Worm (Caenorhabditis elegans): ENCODE data around the gene F52H2.1.

The F52H2.1 gene

DNA sequence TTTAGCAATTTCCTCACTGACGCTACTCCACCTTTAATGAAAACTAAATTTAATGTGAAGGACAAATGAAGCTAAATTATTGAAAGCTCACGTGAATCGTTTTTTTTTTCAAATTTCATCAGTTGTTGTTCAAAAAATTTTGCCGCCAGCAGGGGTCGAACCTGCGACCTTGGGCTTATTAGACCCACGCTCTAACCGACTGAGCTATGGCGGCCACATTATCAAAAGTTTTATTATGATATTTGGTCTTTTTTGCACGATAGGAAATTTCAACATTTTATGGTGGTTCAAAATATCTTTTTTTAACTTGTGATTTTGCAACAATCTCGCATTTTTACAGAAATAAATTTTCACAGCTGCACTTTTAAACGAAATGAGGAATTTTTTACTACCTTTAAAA, 46.8 kb upstream of the F52H2.1 start (continued):
- TF ChIP-seq T26A5.8 (tag; optimal IDR thresholded peaks at IDR 0.05), result no peak
- TF ChIP-seq bed-1 (GFP tag; IDR thresholded peaks at IDR 0.05), result no peak
- no peak for TF ChIP-seq lsl-1 (GFP tag; optimal IDR thresholded peaks at IDR 0.05)
- TF ChIP-seq lag-1 (GFP tag; IDR thresholded peaks at IDR 0.05), result no peak
- TF ChIP-seq nhr-90 (tag; optimal IDR thresholded peaks at IDR 0.05), result peak; percentile 38
- no peak for TF ChIP-seq F33H1.4 (GFP tag; IDR thresholded peaks at IDR 0.05)
- TF ChIP-seq nhr-80 (tag; optimal IDR thresholded peaks at IDR 0.05), result no peak
- no peak for TF ChIP-seq hlh-26 (GFP tag; conservative IDR thresholded peaks at IDR 0.05)
- TF ChIP-seq snpc-1.3 (tag; optimal IDR thresholded peaks at IDR 0.05; ENCODE audit: insufficient read depth), result peak; percentile 61
- TF ChIP-seq F39B2.1 (GFP tag; IDR thresholded peaks at IDR 0.05), result no peak
- no peak for TF ChIP-seq pha-4 (tag; optimal IDR thresholded peaks at IDR 0.05)
- no peak for TF ChIP-seq mes-4 (tag; optimal IDR thresholded peaks at IDR 0.05)
- TF ChIP-seq Y79H2A.3 (GFP tag; conservative IDR thresholded peaks at IDR 0.05), result no peak
- TF ChIP-seq attf-3 (GFP tag; conservative IDR thresholded peaks at IDR 0.05), result no peak
- no peak for TF ChIP-seq ceh-40 (GFP tag; IDR thresholded peaks at IDR 0.05)
- no peak for TF ChIP-seq tbx-9 (tag; optimal IDR thresholded peaks at IDR 0.05; ENCODE audit: borderline replicate concordance)
- TF ChIP-seq madf-10 (tag; optimal IDR thresholded peaks at IDR 0.05), result peak; percentile 8
- TF ChIP-seq attf-5 (GFP tag; optimal IDR thresholded peaks at IDR 0.05), result no peak
- no peak for TF ChIP-seq let-526 (GFP tag; IDR thresholded peaks at IDR 0.05)
- TF ChIP-seq F57A8.1 (GFP tag; optimal IDR thresholded peaks at IDR 0.05), result no peak
- TF ChIP-seq sea-2 (GFP tag; IDR thresholded peaks at IDR 0.05), result no peak
- TF ChIP-seq efl-1 (GFP tag; optimal IDR thresholded peaks at IDR 0.05), result no peak
- TF ChIP-seq lir-1 (GFP tag; conservative IDR thresholded peaks at IDR 0.05), result no peak
- TF ChIP-seq snpc-4 (GFP tag; optimal IDR thresholded peaks at IDR 0.05), result peak; percentile 31
- TF ChIP-seq snpc-4 (tag; optimal IDR thresholded peaks at IDR 0.05), result peak in 2 of 4 experiments; percentile 31 to 64
- TF ChIP-seq B0336.3 (GFP tag; IDR thresholded peaks at IDR 0.05), result no peak
- TF ChIP-seq lin-35 (GFP tag; optimal IDR thresholded peaks at IDR 0.05), result no peak
- TF ChIP-seq ztf-6 (GFP tag; IDR thresholded peaks at IDR 0.05), result no peak
- no peak for TF ChIP-seq chd-7 (tag; optimal IDR thresholded peaks at IDR 0.05)
- TF ChIP-seq F52B5.7 (tag; optimal IDR thresholded peaks at IDR 0.05), result no peak
- TF ChIP-seq athp-1 (tag; optimal IDR thresholded peaks at IDR 0.05), result no peak
- TF ChIP-seq ceh-27 (GFP tag; optimal IDR thresholded peaks at IDR 0.05), result no peak
- no peak for TF ChIP-seq F55B11.4 (tag; optimal IDR thresholded peaks at IDR 0.05; ENCODE audit: borderline replicate concordance, insufficient read depth)
- no peak for TF ChIP-seq him-1 (tag; optimal IDR thresholded peaks at IDR 0.05)
- TF ChIP-seq hmg-1.2 (GFP tag; IDR thresholded peaks at IDR 0.05), result peak; percentile 47
- TF ChIP-seq madf-6 (GFP tag; IDR thresholded peaks at IDR 0.05), result no peak; the same call in 1 of the 2 replicates
- no peak for TF ChIP-seq ZK185.1 (tag; optimal IDR thresholded peaks at IDR 0.05; ENCODE audit: poor library complexity, severe bottlenecking)
- no peak for TF ChIP-seq ceh-79 (tag; optimal IDR thresholded peaks at IDR 0.05)
- peak; percentile 62; the same call in 1 of the 2 replicates for TF ChIP-seq pbrm-1 (GFP tag; IDR thresholded peaks at IDR 0.05)
- no peak for TF ChIP-seq repo-1 (tag; optimal IDR thresholded peaks at IDR 0.05)
- no peak for TF ChIP-seq ccch-3 (GFP tag; optimal IDR thresholded peaks at IDR 0.05)
- no peak for TF ChIP-seq hrde-1 (tag; optimal IDR thresholded peaks at IDR 0.05; ENCODE audit: borderline replicate concordance)
- no peak for TF ChIP-seq cebp-1 (GFP tag; IDR thresholded peaks at IDR 0.05)
- peak; percentile 17 for TF ChIP-seq cebp-1 (tag; optimal IDR thresholded peaks at IDR 0.05)
- TF ChIP-seq F22D6.2 (tag; optimal IDR thresholded peaks at IDR 0.05), result no peak
- no peak for TF ChIP-seq aptf-3 (GFP tag; IDR thresholded peaks at IDR 0.05)
- no peak for TF ChIP-seq let-607 (tag; optimal IDR thresholded peaks at IDR 0.05)
- no peak for TF ChIP-seq F57C9.4 (tag; optimal IDR thresholded peaks at IDR 0.05)
- TF ChIP-seq madf-8 (GFP tag; conservative IDR thresholded peaks at IDR 0.05), result no peak
